Worm (Caenorhabditis elegans): ENCODE data around the gene F53F1.3.

DNA sequence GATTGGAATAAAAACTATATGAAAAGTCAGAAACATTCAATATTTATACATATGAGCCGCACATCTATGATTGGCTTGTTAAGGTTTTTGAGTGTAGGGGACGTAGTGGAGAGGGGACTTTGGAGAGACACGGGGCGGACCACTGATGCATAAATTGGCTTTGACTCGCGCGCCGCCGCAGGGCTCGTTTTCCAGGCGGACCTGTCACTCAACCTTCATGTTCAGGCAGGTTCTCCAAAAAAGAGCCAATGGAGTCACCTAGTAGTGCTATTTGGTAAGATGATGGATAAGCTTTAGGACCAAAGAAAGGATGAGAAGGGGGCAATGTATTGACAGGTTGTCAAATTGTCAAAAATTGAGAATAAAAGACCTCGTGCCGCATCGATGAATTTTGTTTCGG is 13.1 kb upstream of the F53F1.3 start:
- TF ChIP-seq pha-4 (tag; optimal IDR thresholded peaks at IDR 0.05) (no peak), dpff-1 (tag; optimal IDR thresholded peaks at IDR 0.05) (no peak), nfyb-1 (GFP tag; IDR thresholded peaks at IDR 0.05) (no peak), egrh-3 (GFP tag; IDR thresholded peaks at IDR 0.05) (no peak), ceh-79 (tag; optimal IDR thresholded peaks at IDR 0.05) (no peak), T07F8.4 (tag; optimal IDR thresholded peaks at IDR 0.05) (no peak), ztf-18 (tag; optimal IDR thresholded peaks at IDR 0.05) (no peak), gei-17 (GFP tag; optimal IDR thresholded peaks at IDR 0.05) (no peak)

Data from whole organism, young adult.